Worm (Caenorhabditis elegans) whole organism, early embryonic: ENCODE results near the gene C33D9.8.

Experiments used
- aly-1 ChIP-seq: sonication (generic microtip); optimal IDR thresholded peaks from 2 replicates; lab custom pipeline; 2016; ENCODE audit warnings: missing genetic modification characterization, missing compliant biosample characterization
- ama-1 ChIP-seq: fragments of 150-350 bp; optimal IDR thresholded peaks from 2 replicates; lab custom pipeline; 2014

DNA sequence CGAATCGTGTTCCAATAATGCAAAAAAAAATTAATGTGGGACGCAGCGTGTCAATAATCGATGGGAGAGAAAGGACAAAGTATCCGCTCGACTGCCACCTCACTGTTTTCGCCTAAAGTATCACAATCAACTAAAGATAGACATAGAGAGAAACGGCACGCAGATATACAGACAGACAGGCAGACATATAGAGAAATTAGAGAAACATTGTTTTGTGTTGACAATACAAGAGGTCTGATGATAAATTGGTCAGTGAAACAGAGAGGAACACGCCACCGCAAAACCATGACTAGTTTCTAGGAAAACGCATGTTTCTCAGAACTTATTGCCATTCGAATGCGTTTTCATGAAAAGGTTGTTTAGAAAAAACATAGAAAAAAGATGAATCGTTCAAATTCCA is 44.0 kb upstream of the C33D9.8 start, which contains the start of gene T28C6.8:
- TF ChIP-seq ama-1 (lab: Kevin White, UChicago), result no peak
- no peak for TF ChIP-seq aly-1 (tag; lab: Kevin White, UChicago)
